Worm (Caenorhabditis elegans): ENCODE measurements around the gene nuo-3.

nuo-3 gene

ce11 chrIV:14838095-14838494, 40.8 kb upstream of the nuo-3 start (continued):
- TF ChIP-seq K12H6.12 (tag; optimal IDR thresholded peaks at IDR 0.05), result peak; percentile 43
- TF ChIP-seq T07F8.4 (tag; optimal IDR thresholded peaks at IDR 0.05), result peak; percentile 68

ce11 chrIV:14836885-14837284, 39.5 kb upstream of the nuo-3 start, which contains the start of gene Y57G11C.22:
Gene Y57G11C.22, plus strand, starts transcription at chrIV:14837211.
- TF ChIP-seq let-526 (GFP tag; IDR thresholded peaks at IDR 0.05) (no peak), egl-44 (GFP tag; IDR thresholded peaks at IDR 0.05) (no peak), athp-1 (tag; optimal IDR thresholded peaks at IDR 0.05) (no peak), hmg-1.2 (GFP tag; IDR thresholded peaks at IDR 0.05) (peak; percentile 98), nfya-1 (tag; optimal IDR thresholded peaks at IDR 0.05; ENCODE audit: borderline replicate concordance, insufficient read depth) (no peak), lin-26 (GFP tag; IDR thresholded peaks at IDR 0.05) (no peak), lin-54 (GFP tag; optimal IDR thresholded peaks at IDR 0.05) (no peak), ZK185.1 (tag; optimal IDR thresholded peaks at IDR 0.05; ENCODE audit: poor library complexity, severe bottlenecking) (no peak)

ce11 chrIV:14833537-14833936, 36.2 kb upstream of the nuo-3 start:
- no peak for TF ChIP-seq Y53G8AR.9 (GFP tag; conservative IDR thresholded peaks at IDR 0.05)
- no peak for TF ChIP-seq snpc-4 (GFP tag; optimal IDR thresholded peaks at IDR 0.05)
- TF ChIP-seq snpc-4 (tag; optimal IDR thresholded peaks at IDR 0.05), result peak in 1 of 4 experiments; percentile 47

ce11 chrIV:14829026-14829425, 31.7 kb upstream of the nuo-3 start, which contains the start of gene hhat-2:
Gene hhat-2, minus strand, starts transcription at chrIV:14829126.
- no peak for TF ChIP-seq let-526 (GFP tag; IDR thresholded peaks at IDR 0.05)
- TF ChIP-seq nfyb-1 (GFP tag; IDR thresholded peaks at IDR 0.05), result no peak
- TF ChIP-seq ceh-79 (tag; optimal IDR thresholded peaks at IDR 0.05), result no peak
- TF ChIP-seq mes-4 (tag; optimal IDR thresholded peaks at IDR 0.05), result no peak

- TF ChIP-seq lsl-1 (GFP tag; optimal IDR thresholded peaks at IDR 0.05), result peak; percentile 60
- TF ChIP-seq snpc-4 (GFP tag; optimal IDR thresholded peaks at IDR 0.05), result no peak
- peak in 1 of 4 experiments; percentile 61 for TF ChIP-seq snpc-4 (tag; optimal IDR thresholded peaks at IDR 0.05)
- 0 out of 2 replicates have a peak, but pooled peaks have one; percentile 44 for TF ChIP-seq attf-6 (GFP tag; IDR thresholded peaks at IDR 0.05)
- no peak for TF ChIP-seq F55B11.4 (tag; optimal IDR thresholded peaks at IDR 0.05; ENCODE audit: borderline replicate concordance, insufficient read depth)
- peak; percentile 37 for TF ChIP-seq F33H1.4 (GFP tag; IDR thresholded peaks at IDR 0.05)
- no peak for TF ChIP-seq madf-3 (GFP tag; IDR thresholded peaks at IDR 0.05)
Measured at ce11 chrIV:14828218-14828617, 30.9 kb upstream of the nuo-3 start.

- TF ChIP-seq attf-6 (GFP tag; IDR thresholded peaks at IDR 0.05) (peak; percentile 96), snpc-4 (GFP tag; optimal IDR thresholded peaks at IDR 0.05) (peak; percentile 65), snpc-4 (tag; optimal IDR thresholded peaks at IDR 0.05) (peak in 2 of 4 experiments; percentile 62 to 88), T07F8.4 (tag; optimal IDR thresholded peaks at IDR 0.05) (no peak), egl-44 (GFP tag; IDR thresholded peaks at IDR 0.05) (no peak), B0336.3 (GFP tag; IDR thresholded peaks at IDR 0.05) (peak; percentile 60; the same call in 1 of the 2 replicates), snpc-1.3 (tag; optimal IDR thresholded peaks at IDR 0.05; ENCODE audit: insufficient read depth) (no peak), tbp1 (GFP tag; optimal IDR thresholded peaks at IDR 0.05) (peak; percentile 38)
Measured at ce11 chrIV:14826151-14826757, 28.9 kb upstream of the nuo-3 start.

ce11 chrIV:14825379-14825778, 28.0 kb upstream of the nuo-3 start, which contains the start of gene rps-18:
Gene rps-18, plus strand, starts transcription at chrIV:14825679.
- no peak for TF ChIP-seq egl-18 (GFP tag; IDR thresholded peaks at IDR 0.05)
- TF ChIP-seq snpc-1.3 (tag; optimal IDR thresholded peaks at IDR 0.05; ENCODE audit: insufficient read depth), result no peak
- no peak for TF ChIP-seq Y56A3A.18 (GFP tag; IDR thresholded peaks at IDR 0.05)
